Fruit fly (Drosophila melanogaster): ENCODE data around the gene Ktl.

Gene Ktl

dm6 chr3R:20876680-20877079 lies 20.4 kb downstream of the Ktl start:
- TF ChIP-seq pan (optimal IDR thresholded peaks at IDR 0.05), result no peak
- TF ChIP-seq usp (GFP tag; optimal IDR thresholded peaks at IDR 0.05), result no peak
- TF ChIP-seq psq (optimal IDR thresholded peaks at IDR 0.05), result no peak
- TF ChIP-seq CG8478 (optimal IDR thresholded peaks at IDR 0.05), result no peak
- TF ChIP-seq EcR (GFP tag; optimal IDR thresholded peaks at IDR 0.05), result no peak
- TF ChIP-seq Dll (optimal IDR thresholded peaks at IDR 0.05), result no peak

DNA sequence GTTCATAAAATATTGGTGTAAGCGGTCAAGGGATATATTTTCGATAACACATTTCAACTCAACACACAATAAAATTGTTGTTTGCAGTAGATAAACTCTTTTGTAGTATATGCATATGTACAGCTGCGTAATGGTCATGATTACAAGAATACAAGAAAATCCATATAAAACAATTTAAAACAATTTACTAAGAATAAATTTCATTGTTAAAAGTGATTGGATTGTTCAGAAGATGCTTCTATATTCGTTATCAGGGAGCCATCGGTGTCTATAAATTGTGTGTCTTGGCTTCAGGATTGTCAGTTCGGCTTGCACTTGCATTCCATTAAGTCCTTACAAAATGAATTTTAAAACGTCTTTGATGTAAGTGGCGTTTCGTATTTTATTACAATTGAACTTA lies 23.5 kb downstream of the Ktl start, which contains the start of gene TotB:
TSS of gene TotB (plus strand) at position 301 of the 400 bp plus-strand sequence.
- TF ChIP-seq usp (GFP tag; optimal IDR thresholded peaks at IDR 0.05) (no peak), CG8478 (optimal IDR thresholded peaks at IDR 0.05) (no peak), EcR (GFP tag; optimal IDR thresholded peaks at IDR 0.05) (no peak), pan (optimal IDR thresholded peaks at IDR 0.05) (no peak), psq (optimal IDR thresholded peaks at IDR 0.05) (no peak), Dll (optimal IDR thresholded peaks at IDR 0.05) (no peak)

DNA sequence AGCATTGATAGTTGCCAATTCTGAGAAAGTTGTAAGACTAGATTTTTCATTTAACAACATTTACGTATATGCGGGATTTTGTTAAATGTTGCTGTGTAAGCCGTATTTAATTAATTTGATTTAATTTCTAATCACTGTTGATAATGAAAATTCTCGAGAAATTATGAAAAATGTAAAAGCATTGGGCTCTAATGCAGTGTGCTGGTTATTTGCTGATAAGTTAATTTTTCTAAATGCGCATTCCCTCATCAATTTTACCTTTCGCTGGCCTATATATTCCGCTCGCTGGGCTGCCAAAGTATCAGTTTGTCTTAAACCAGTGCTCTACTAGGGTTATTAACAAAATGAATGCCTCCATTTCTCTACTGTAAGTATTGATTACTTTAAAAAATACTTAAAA lies 24.4 kb downstream of the Ktl start, which contains the start of gene TotC:
TSS of gene TotC (plus strand) at position 301 of the 400 bp plus-strand sequence.
- TF ChIP-seq Dll (optimal IDR thresholded peaks at IDR 0.05) (no peak), usp (GFP tag; optimal IDR thresholded peaks at IDR 0.05) (no peak), psq (optimal IDR thresholded peaks at IDR 0.05) (no peak), CG8478 (optimal IDR thresholded peaks at IDR 0.05) (no peak), pan (optimal IDR thresholded peaks at IDR 0.05) (no peak), EcR (GFP tag; optimal IDR thresholded peaks at IDR 0.05) (no peak)

- no peak for TF ChIP-seq CG8478 (optimal IDR thresholded peaks at IDR 0.05)
- no peak for TF ChIP-seq usp (GFP tag; optimal IDR thresholded peaks at IDR 0.05)
Measured at dm6 chr3R:20870736-20871135, 26.4 kb downstream of the Ktl start, which contains the start of gene TotA. Gene TotA, plus strand, starts transcription at chr3R:20871036.

dm6 chr3R:20866204-20866603 lies 30.9 kb downstream of the Ktl start, which contains the start of gene KaiR1D:
Gene KaiR1D, minus strand, starts transcription at chr3R:20866231.
- TF ChIP-seq CG8478 (optimal IDR thresholded peaks at IDR 0.05), result no peak
- TF ChIP-seq psq (optimal IDR thresholded peaks at IDR 0.05), result no peak
- TF ChIP-seq usp (GFP tag; optimal IDR thresholded peaks at IDR 0.05), result no peak
- no peak for TF ChIP-seq pan (optimal IDR thresholded peaks at IDR 0.05)
- no peak for TF ChIP-seq Dll (optimal IDR thresholded peaks at IDR 0.05)
- no peak for TF ChIP-seq EcR (GFP tag; optimal IDR thresholded peaks at IDR 0.05)

- no peak for TF ChIP-seq EcR (GFP tag; optimal IDR thresholded peaks at IDR 0.05)
- no peak for TF ChIP-seq Dll (optimal IDR thresholded peaks at IDR 0.05)
- no peak for TF ChIP-seq psq (optimal IDR thresholded peaks at IDR 0.05)
- no peak for TF ChIP-seq pan (optimal IDR thresholded peaks at IDR 0.05)
- no peak for TF ChIP-seq usp (GFP tag; optimal IDR thresholded peaks at IDR 0.05)
- TF ChIP-seq CG8478 (optimal IDR thresholded peaks at IDR 0.05), result no peak
Measured at dm6 chr3R:20859845-20860244, 37.3 kb downstream of the Ktl start, which contains the start of gene Ir93a. Gene Ir93a, minus strand, starts transcription at chr3R:20859945.

dm6 chr3R:20850395-20851039 lies 46.6 kb downstream of the Ktl start, which contains the start of gene RpS30:
Gene RpS30, plus strand, starts transcription at chr3R:20850516.
- no peak for TF ChIP-seq CG8478 (optimal IDR thresholded peaks at IDR 0.05)
- no peak for TF ChIP-seq EcR (GFP tag; optimal IDR thresholded peaks at IDR 0.05)
- no peak for TF ChIP-seq psq (optimal IDR thresholded peaks at IDR 0.05)
- TF ChIP-seq Dll (optimal IDR thresholded peaks at IDR 0.05), result no peak
- TF ChIP-seq pan (optimal IDR thresholded peaks at IDR 0.05), result no peak
- TF ChIP-seq usp (GFP tag; optimal IDR thresholded peaks at IDR 0.05), result no peak

DNA sequence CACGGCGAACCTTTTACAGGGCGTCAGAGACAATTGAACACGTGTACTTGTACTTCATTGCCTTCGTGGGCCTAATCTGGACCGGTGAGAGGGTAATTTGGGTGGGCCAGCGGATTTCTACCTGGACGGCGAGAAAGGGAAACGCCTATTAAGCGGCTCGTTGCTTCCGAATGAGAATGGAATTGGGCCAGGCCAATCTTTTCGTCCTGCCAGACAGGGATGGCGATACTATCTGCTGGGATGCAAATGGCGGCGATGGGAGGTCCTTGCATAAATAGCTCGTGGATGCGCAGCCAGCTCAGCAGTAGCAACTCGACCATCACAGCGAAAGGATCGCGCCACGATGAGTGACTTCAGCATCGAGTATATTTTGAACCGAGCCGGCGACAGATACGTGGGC lies 50.4 kb downstream of the Ktl start, which contains the start of gene CG15696:
TSS of gene CG15696 (plus strand) at position 301 of the 400 bp plus-strand sequence.
- TF ChIP-seq Dll (optimal IDR thresholded peaks at IDR 0.05), result no peak
- no peak for TF ChIP-seq EcR (GFP tag; optimal IDR thresholded peaks at IDR 0.05)
- no peak for TF ChIP-seq CG8478 (optimal IDR thresholded peaks at IDR 0.05)
- no peak for TF ChIP-seq psq (optimal IDR thresholded peaks at IDR 0.05)
- no peak for TF ChIP-seq usp (GFP tag; optimal IDR thresholded peaks at IDR 0.05)
- no peak for TF ChIP-seq pan (optimal IDR thresholded peaks at IDR 0.05)

dm6 chr3R:20846316-20846715 lies 50.8 kb downstream of the Ktl start:
- TF ChIP-seq usp (GFP tag; optimal IDR thresholded peaks at IDR 0.05) (no peak), EcR (GFP tag; optimal IDR thresholded peaks at IDR 0.05) (no peak), Dll (optimal IDR thresholded peaks at IDR 0.05) (no peak), psq (optimal IDR thresholded peaks at IDR 0.05) (no peak), pan (optimal IDR thresholded peaks at IDR 0.05) (no peak), CG8478 (optimal IDR thresholded peaks at IDR 0.05) (no peak)

DNA sequence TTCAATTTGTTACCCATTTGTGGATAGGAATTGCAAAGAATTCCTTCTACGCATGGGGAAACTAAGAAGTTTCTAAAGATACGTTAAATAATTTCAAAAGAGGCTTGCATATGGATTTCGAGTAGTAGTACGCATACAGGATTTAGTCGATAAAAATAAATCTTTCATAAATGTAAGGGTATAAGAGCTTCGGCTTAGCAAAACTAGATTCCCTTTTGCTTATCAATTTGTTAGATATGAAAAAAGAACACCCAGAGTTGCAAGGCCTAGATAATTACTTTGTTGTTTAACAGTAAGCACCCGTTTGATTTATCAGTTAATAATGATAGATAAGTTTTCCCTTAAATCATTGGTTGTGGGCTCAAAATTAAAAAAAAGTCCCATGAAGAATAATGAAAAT lies 51.6 kb downstream of the Ktl start:
- no peak for TF ChIP-seq psq (optimal IDR thresholded peaks at IDR 0.05)
- TF ChIP-seq Dll (optimal IDR thresholded peaks at IDR 0.05), result no peak
- TF ChIP-seq CG8478 (optimal IDR thresholded peaks at IDR 0.05), result no peak
- no peak for TF ChIP-seq EcR (GFP tag; optimal IDR thresholded peaks at IDR 0.05)
- TF ChIP-seq usp (GFP tag; optimal IDR thresholded peaks at IDR 0.05), result no peak
- no peak for TF ChIP-seq pan (optimal IDR thresholded peaks at IDR 0.05)
